Fruit fly (Drosophila melanogaster): ENCODE data around the gene Pex5.

Gene Pex5

DNA sequence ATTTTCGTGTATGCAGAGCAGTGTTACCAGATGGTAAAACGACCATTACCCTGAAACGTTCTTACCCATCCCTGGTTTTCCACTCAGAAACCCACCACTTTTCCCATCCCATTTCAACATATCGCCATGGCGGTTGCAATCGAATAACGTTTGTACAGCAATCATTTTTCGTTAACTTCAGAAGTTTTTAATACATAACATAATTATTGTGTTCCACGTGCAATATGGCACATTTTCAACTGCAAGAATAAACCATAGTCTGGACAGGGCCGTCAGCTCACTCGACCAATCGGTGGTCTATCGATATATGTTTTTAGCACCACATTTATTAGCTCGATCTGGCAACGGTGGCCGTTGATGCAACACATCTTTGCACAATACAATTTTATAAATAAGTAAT is 21.1 kb upstream of the Pex5 start, which contains the start of the genes trr and mRpL16:
Gene trr (minus strand): TSS at position 25 of the 400 bp plus-strand sequence.
Gene mRpL16 (plus strand): TSS at position 331 of the 400 bp plus-strand sequence.
- peak; percentile 62; the same call in 2 of the 3 replicates for TF ChIP-seq CG4496 (GFP tag; IDR thresholded peaks at IDR 0.05)
- TF ChIP-seq EcR (GFP tag; optimal IDR thresholded peaks at IDR 0.05), result no peak
- TF ChIP-seq CG13204 (GFP tag; optimal IDR thresholded peaks at IDR 0.05), result no peak
- TF ChIP-seq CG32121 (GFP tag; IDR thresholded peaks at IDR 0.05), result no peak
- no peak for TF ChIP-seq rn (GFP tag; IDR thresholded peaks at IDR 0.05)
- no peak for TF ChIP-seq gl (tag; optimal IDR thresholded peaks at IDR 0.05)
- no peak for TF ChIP-seq Snoo (tag; optimal IDR thresholded peaks at IDR 0.05)
- peak; percentile 35; the same call in 1 of the 2 replicates for TF ChIP-seq Ets98B (GFP tag; IDR thresholded peaks at IDR 0.05)
- TF ChIP-seq CG8301 (tag; optimal IDR thresholded peaks at IDR 0.05), result no peak
- peak; percentile 30 for TF ChIP-seq CG15710 (tag; optimal IDR thresholded peaks at IDR 0.05)

DNA sequence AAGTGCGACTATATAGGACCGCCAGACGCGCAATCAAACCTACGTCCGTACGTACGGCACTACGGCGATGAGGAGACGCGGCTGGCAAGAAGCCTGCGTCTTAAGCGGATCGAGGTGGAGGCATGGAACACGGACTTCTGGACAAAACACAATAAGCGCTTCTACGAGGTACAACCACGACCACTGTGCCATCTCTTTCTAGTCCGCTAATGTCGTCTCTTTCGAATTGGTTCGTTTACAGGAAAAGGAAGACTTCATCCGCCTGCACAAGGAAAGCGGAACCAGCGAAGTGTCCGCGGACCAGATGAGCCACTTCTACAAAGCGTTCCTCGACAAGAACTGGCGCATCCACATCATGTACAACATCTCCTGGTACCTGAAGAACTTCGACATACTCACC is 11.9 kb upstream of the Pex5 start:
- TF ChIP-seq CG14655 (GFP tag; optimal IDR thresholded peaks at IDR 0.05) (no peak), CG8159 (tag; optimal IDR thresholded peaks at IDR 0.05) (no peak), Snoo (tag; optimal IDR thresholded peaks at IDR 0.05) (no peak), rn (GFP tag; IDR thresholded peaks at IDR 0.05) (no peak), CG13204 (GFP tag; optimal IDR thresholded peaks at IDR 0.05) (no peak), CG34367 (tag; optimal IDR thresholded peaks at IDR 0.05) (no peak), EcR (GFP tag; optimal IDR thresholded peaks at IDR 0.05) (no peak), Pif1A (GFP tag; optimal IDR thresholded peaks at IDR 0.05) (no peak), gl (tag; optimal IDR thresholded peaks at IDR 0.05) (no peak), Pif1B (GFP tag; optimal IDR thresholded peaks at IDR 0.05) (no peak), CG12605 (GFP tag; IDR thresholded peaks at IDR 0.05) (no peak), CG15710 (tag; optimal IDR thresholded peaks at IDR 0.05) (no peak)

DNA sequence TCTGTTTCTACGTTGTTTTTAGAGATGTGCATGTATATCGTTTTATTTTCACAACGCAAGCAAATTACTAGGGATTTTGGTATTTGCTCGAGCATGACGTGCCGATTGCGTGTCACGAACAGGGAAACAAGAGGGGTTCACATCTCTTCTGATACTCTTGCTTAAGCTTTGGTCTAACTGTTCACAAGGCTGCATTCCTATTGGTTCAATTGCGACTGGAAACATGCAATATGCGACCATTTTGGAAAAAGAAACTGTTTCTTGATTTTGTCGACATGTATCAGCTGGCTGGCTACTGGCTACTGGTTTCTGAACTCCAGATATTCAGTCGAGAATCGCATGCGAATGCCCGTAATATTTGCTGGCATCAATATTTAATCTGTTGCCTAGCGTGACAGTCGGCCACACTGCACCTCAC is 11.3 kb upstream of the Pex5 start, which contains the start of gene Coa8:
Gene Coa8 (plus strand): TSS at position 144 of the 418 bp plus-strand sequence.
- no peak for TF ChIP-seq EcR (GFP tag; optimal IDR thresholded peaks at IDR 0.05)
- TF ChIP-seq Snoo (tag; optimal IDR thresholded peaks at IDR 0.05), result peak; percentile 12
- TF ChIP-seq CG4496 (GFP tag; IDR thresholded peaks at IDR 0.05), result peak; percentile 67; the same call in 2 of the 3 replicates
- TF ChIP-seq fd96Ca (GFP tag; IDR thresholded peaks at IDR 0.05), result peak; percentile 51; the same call in 2 of the 3 replicates
- TF ChIP-seq Pif1A (GFP tag; optimal IDR thresholded peaks at IDR 0.05), result no peak
- TF ChIP-seq CG34367 (tag; optimal IDR thresholded peaks at IDR 0.05), result peak; percentile 32
- TF ChIP-seq CG8159 (tag; optimal IDR thresholded peaks at IDR 0.05), result peak; percentile 35
- 0 out of 2 replicates have a peak, but pooled peaks have one; percentile 13 for TF ChIP-seq CG12605 (GFP tag; IDR thresholded peaks at IDR 0.05)
- TF ChIP-seq D1 (tag; optimal IDR thresholded peaks at IDR 0.05), result no peak
- peak; percentile 35 for TF ChIP-seq CG15710 (tag; optimal IDR thresholded peaks at IDR 0.05)
- TF ChIP-seq Ets98B (GFP tag; IDR thresholded peaks at IDR 0.05), result peak; percentile 35

dm6 chrX:1879606-1880110 is 10.8 kb upstream of the Pex5 start, which contains the start of gene CG14818:
CG14818 (minus strand) TSS chrX:1879774.
- no peak for TF ChIP-seq EcR (GFP tag; optimal IDR thresholded peaks at IDR 0.05)
- peak; percentile 33 for TF ChIP-seq CG17806 (tag; optimal IDR thresholded peaks at IDR 0.05)
- TF ChIP-seq CG32121 (GFP tag; IDR thresholded peaks at IDR 0.05), result no peak
- TF ChIP-seq Ets98B (GFP tag; IDR thresholded peaks at IDR 0.05), result peak; percentile 17; the same call in 1 of the 2 replicates
- TF ChIP-seq rn (GFP tag; IDR thresholded peaks at IDR 0.05), result peak; percentile 38; the same call in 1 of the 2 replicates
- TF ChIP-seq CG34367 (tag; optimal IDR thresholded peaks at IDR 0.05), result peak; percentile 36
- TF ChIP-seq fd96Ca (GFP tag; IDR thresholded peaks at IDR 0.05), result peak; percentile 71
- TF ChIP-seq CG9948 (tag; optimal IDR thresholded peaks at IDR 0.05), result peak; percentile 30
- TF ChIP-seq CG4496 (GFP tag; IDR thresholded peaks at IDR 0.05), result peak; percentile 44; the same call in 1 of the 3 replicates
- TF ChIP-seq CG15710 (tag; optimal IDR thresholded peaks at IDR 0.05), result peak; percentile 46
- no peak for TF ChIP-seq Pif1B (GFP tag; optimal IDR thresholded peaks at IDR 0.05)
- TF ChIP-seq CG10348 (GFP tag; IDR thresholded peaks at IDR 0.05), result no peak
- no peak for TF ChIP-seq Pif1A (GFP tag; optimal IDR thresholded peaks at IDR 0.05)
- no peak for TF ChIP-seq CG13204 (GFP tag; optimal IDR thresholded peaks at IDR 0.05)
- no peak for TF ChIP-seq CG14655 (GFP tag; optimal IDR thresholded peaks at IDR 0.05)
- no peak for TF ChIP-seq gl (tag; optimal IDR thresholded peaks at IDR 0.05)
- TF ChIP-seq Snoo (tag; optimal IDR thresholded peaks at IDR 0.05), result peak; percentile 49
- 0 out of 2 replicates have a peak, but pooled peaks have one; percentile 24 for TF ChIP-seq CG12605 (GFP tag; IDR thresholded peaks at IDR 0.05)
- TF ChIP-seq CG8301 (tag; optimal IDR thresholded peaks at IDR 0.05), result peak; percentile 43
- no peak for TF ChIP-seq D1 (tag; optimal IDR thresholded peaks at IDR 0.05)
- peak; percentile 39 for TF ChIP-seq CG8159 (tag; optimal IDR thresholded peaks at IDR 0.05)

DNA sequence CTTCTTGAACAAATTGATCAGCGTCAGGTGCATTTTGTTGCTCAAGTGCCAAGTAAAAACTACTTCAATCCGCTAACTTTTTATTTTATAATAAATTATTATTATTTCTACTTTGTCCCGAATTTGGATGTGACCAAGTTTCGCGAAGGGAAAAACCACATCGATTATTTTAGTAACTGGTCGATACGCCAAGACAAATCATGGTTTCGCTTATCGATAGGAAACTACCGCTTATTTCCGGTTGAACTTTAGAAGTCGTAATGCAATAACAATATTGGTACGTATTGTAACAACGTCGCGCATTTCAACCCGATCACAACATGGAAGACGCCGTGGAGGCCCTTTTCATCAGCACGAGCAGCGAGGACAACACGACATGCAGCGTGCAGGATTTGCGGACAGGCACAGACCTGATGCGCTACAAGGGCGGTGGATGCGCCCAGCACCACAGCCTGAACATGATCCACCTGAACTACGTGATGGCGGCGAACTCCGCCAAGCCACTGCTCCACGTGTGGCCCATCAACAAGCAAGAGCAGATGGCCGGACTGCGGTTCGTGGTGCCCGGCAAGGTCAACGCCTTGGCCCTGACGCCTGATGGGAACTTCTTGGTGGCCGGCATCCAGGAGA is 8.4 kb upstream of the Pex5 start, which contains the start of the genes CG14817 and CG14805:
Gene CG14817 (minus strand): TSS at position 164 of the 630 bp plus-strand sequence.
Gene CG14805 (plus strand): TSS at position 211 of the 630 bp plus-strand sequence.
- TF ChIP-seq Ets98B (GFP tag; IDR thresholded peaks at IDR 0.05) (peak; percentile 8; the same call in 1 of the 2 replicates), Pif1B (GFP tag; optimal IDR thresholded peaks at IDR 0.05) (no peak), CG14655 (GFP tag; optimal IDR thresholded peaks at IDR 0.05) (no peak), CG17806 (tag; optimal IDR thresholded peaks at IDR 0.05) (peak; percentile 4), gl (tag; optimal IDR thresholded peaks at IDR 0.05) (peak; percentile 54), fd96Ca (GFP tag; IDR thresholded peaks at IDR 0.05) (no peak), CG32121 (GFP tag; IDR thresholded peaks at IDR 0.05) (no peak), EcR (GFP tag; optimal IDR thresholded peaks at IDR 0.05) (peak; percentile 62), CG34367 (tag; optimal IDR thresholded peaks at IDR 0.05) (peak; percentile 58), CG13204 (GFP tag; optimal IDR thresholded peaks at IDR 0.05) (no peak), Pif1A (GFP tag; optimal IDR thresholded peaks at IDR 0.05) (no peak), CG4496 (GFP tag; IDR thresholded peaks at IDR 0.05) (peak; percentile 76), Snoo (tag; optimal IDR thresholded peaks at IDR 0.05) (peak; percentile 82), CG15710 (tag; optimal IDR thresholded peaks at IDR 0.05) (peak; percentile 34)
